Fruit fly (Drosophila melanogaster) whole organism, embryonic: ENCODE results near the gene CG17124.

ENCODE experiments used
- Adf1 ChIP-seq: fragments of 200-800 bp; sonication (Bioruptor generic); IDR thresholded peaks from 2 replicates; pipeline ENCODE4 v1.3.6; 2022; ENCODE audit warnings: missing biosample characterization, missing genetic modification characterization
- Bgb ChIP-seq: fragments of 200-800 bp; sonication (Bioruptor generic); IDR thresholded peaks from 2 replicates; pipeline ENCODE4 v1.3.6; 2022; ENCODE audit warnings: missing biosample characterization, missing genetic modification characterization; ENCODE audit not compliant: partially characterized antibody
- C15 ChIP-seq: fragments of 200-800 bp; sonication (Bioruptor generic); IDR thresholded peaks from 3 replicates; pipeline ENCODE4 v1.3.6; 2022; ENCODE audit warnings: missing biosample characterization, missing genetic modification characterization
- CG10267 ChIP-seq: fragments of 200-800 bp; sonication (Bioruptor generic); optimal IDR thresholded peaks from 2 replicates; lab custom pipeline; 2018; ENCODE audit warnings: missing biosample characterization, mild to moderate bottlenecking, missing genetic modification characterization, moderate library complexity
- CG10431 ChIP-seq: fragments of 200-800 bp; sonication (Bioruptor generic); optimal IDR thresholded peaks from 3 replicates; lab custom pipeline; 2018; ENCODE audit warnings: missing biosample characterization, mild to moderate bottlenecking, missing genetic modification characterization
- CG11504 ChIP-seq: fragments of 200-800 bp; sonication (Bioruptor generic); optimal IDR thresholded peaks from 3 replicates; lab custom pipeline; 2019; ENCODE audit warnings: missing biosample characterization, mild to moderate bottlenecking, missing genetic modification characterization, moderate library complexity
- CG1233 ChIP-seq: fragments of 200-800 bp; sonication (Bioruptor generic); optimal IDR thresholded peaks from 4 replicates; lab custom pipeline; 2018; ENCODE audit warnings: missing biosample characterization, mild to moderate bottlenecking, missing genetic modification characterization
- CG12659 ChIP-seq: fragments of 200-800 bp; sonication (Bioruptor generic); optimal IDR thresholded peaks from 3 replicates; lab custom pipeline; 2017; ENCODE audit warnings: mild to moderate bottlenecking, missing biosample characterization, missing genetic modification reagents, missing genetic modification characterization
- CG15696 ChIP-seq: fragments of 200-800 bp; sonication (Bioruptor generic); optimal IDR thresholded peaks from 2 replicates; lab custom pipeline; 2019; ENCODE audit warnings: missing biosample characterization, mild to moderate bottlenecking, missing genetic modification characterization, moderate library complexity
- CG17186 ChIP-seq: fragments of 200-800 bp; sonication (Bioruptor generic); optimal IDR thresholded peaks from 3 replicates; lab custom pipeline; 2017; ENCODE audit warnings: missing biosample characterization, missing genetic modification reagents, missing genetic modification characterization
- CG17568 ChIP-seq: fragments of 200-800 bp; sonication (Bioruptor generic); optimal IDR thresholded peaks from 2 replicates; lab custom pipeline; 2018; ENCODE audit warnings: missing biosample characterization, mild to moderate bottlenecking, missing genetic modification characterization, moderate library complexity
- CG17612 ChIP-seq: fragments of 200-800 bp; sonication (Bioruptor generic); IDR thresholded peaks from 2 replicates; pipeline ENCODE4 v1.3.6; 2022; ENCODE audit warnings: missing biosample characterization, missing genetic modification characterization
- CG2120 ChIP-seq: fragments of 200-800 bp; sonication (Bioruptor generic); optimal IDR thresholded peaks from 3 replicates; lab custom pipeline; 2016; ENCODE audit warnings: missing biosample characterization, missing genetic modification characterization
- CG3407 ChIP-seq: fragments of 200-800 bp; sonication (Bioruptor generic); optimal IDR thresholded peaks from 2 replicates; lab custom pipeline; 2018; ENCODE audit warnings: missing biosample characterization, mild to moderate bottlenecking, missing genetic modification characterization
- CG4282 ChIP-seq: fragments of 200-800 bp; sonication (Bioruptor generic); optimal IDR thresholded peaks from 2 replicates; lab custom pipeline; 2016; ENCODE audit warnings: missing biosample characterization, missing genetic modification characterization
- CG4328 ChIP-seq: fragments of 200-800 bp; sonication (Bioruptor generic); optimal IDR thresholded peaks from 3 replicates; lab custom pipeline; 2017; ENCODE audit warnings: missing biosample characterization, missing genetic modification reagents, missing genetic modification characterization
- CG43689 ChIP-seq: fragments of 200-800 bp; sonication (Bioruptor generic); IDR thresholded peaks from 2 replicates; pipeline ENCODE4 v1.3.6; 2022; ENCODE audit warnings: missing biosample characterization, missing genetic modification characterization
- CG6689 ChIP-seq: fragments of 200-800 bp; sonication (Bioruptor generic); IDR thresholded peaks from 2 replicates; pipeline ENCODE4 v1.3.6; 2022; ENCODE audit warnings: missing biosample characterization, missing genetic modification characterization
- CG7556 ChIP-seq: fragments of 200-800 bp; sonication (Bioruptor generic); optimal IDR thresholded peaks from 2 replicates; lab custom pipeline; 2017; ENCODE audit warnings: missing biosample characterization, mild to moderate bottlenecking, missing genetic modification characterization
- D ChIP-seq, 2 experiments: fragments of 200-800 bp in 1 of 2; fragments of >200 bp in 1 of 2; sonication (Bioruptor generic) in 1 of 2; optimal IDR thresholded peaks; 2 replicates in 1 of 2; 3 replicates in 1 of 2; lab custom pipeline; 2017; ENCODE audit warnings: mild to moderate bottlenecking in 1 of 2, missing biosample characterization in 1 of 2, missing genetic modification characterization in 1 of 2, missing genetic modification reagents in 1 of 2
- D19B ChIP-seq: fragments of 200-800 bp; sonication (Bioruptor generic); optimal IDR thresholded peaks from 2 replicates; lab custom pipeline; 2017; ENCODE audit warnings: missing biosample characterization, mild to moderate bottlenecking, missing genetic modification characterization
- Dfd ChIP-seq, 2 experiments: fragments of >200 bp; optimal IDR thresholded peaks; 2 replicates each; lab custom pipeline; 2017; ENCODE audit warnings: missing biosample characterization in 2 of 2, missing genetic modification characterization in 2 of 2
- Doc2 ChIP-seq: fragments of 200-800 bp; sonication (Bioruptor generic); IDR thresholded peaks from 2 replicates; pipeline ENCODE4 v1.3.6; 2022; ENCODE audit warnings: missing biosample characterization, missing genetic modification characterization
- Doc3 ChIP-seq: fragments of 200-800 bp; sonication (Bioruptor generic); IDR thresholded peaks from 3 replicates; pipeline ENCODE4 v1.3.6; 2022; ENCODE audit warnings: missing biosample characterization, missing genetic modification characterization; ENCODE audit not compliant: partially characterized antibody
- HmgD ChIP-seq: fragments of 200-800 bp; sonication (Bioruptor generic); optimal IDR thresholded peaks from 3 replicates; lab custom pipeline; 2016; ENCODE audit warnings: missing biosample characterization, missing genetic modification characterization
- Hmr ChIP-seq: fragments of 200-800 bp; sonication (Bioruptor generic); optimal IDR thresholded peaks from 3 replicates; lab custom pipeline; 2017; ENCODE audit warnings: mild to moderate bottlenecking, missing biosample characterization, missing genetic modification reagents, missing genetic modification characterization
- MBD-R2 ChIP-seq: fragments of 200-800 bp; sonication (Bioruptor generic); IDR thresholded peaks from 2 replicates; pipeline ENCODE4 v1.3.6; 2022; ENCODE audit warnings: missing biosample characterization, missing genetic modification characterization
- Mad ChIP-seq: fragments of 200-800 bp; sonication (Bioruptor generic); optimal IDR thresholded peaks from 2 replicates; lab custom pipeline; 2016; ENCODE audit warnings: missing biosample characterization, missing genetic modification characterization
- Optix ChIP-seq: fragments of 200-800 bp; sonication (Bioruptor generic); IDR thresholded peaks from 3 replicates; pipeline ENCODE4 v1.3.6; 2022; ENCODE audit warnings: missing biosample characterization, missing genetic modification characterization
- Sry-δ ChIP-seq: fragments of 200-800 bp; sonication (Bioruptor generic); optimal IDR thresholded peaks from 2 replicates; lab custom pipeline; 2016; ENCODE audit warnings: missing biosample characterization, missing genetic modification characterization
- abd-A ChIP-seq: fragments of 200-800 bp; sonication (Bioruptor generic); optimal IDR thresholded peaks from 3 replicates; lab custom pipeline; 2019; ENCODE audit warnings: missing biosample characterization, mild to moderate bottlenecking, missing genetic modification characterization, moderate library complexity
- corto ChIP-seq: fragments of 200-800 bp; sonication (Bioruptor generic); optimal IDR thresholded peaks from 2 replicates; lab custom pipeline; 2016; ENCODE audit warnings: missing biosample characterization, mild to moderate bottlenecking, missing genetic modification characterization, moderate library complexity
- dati ChIP-seq: fragments of 200-800 bp; sonication (Bioruptor generic); IDR thresholded peaks from 2 replicates; pipeline ENCODE4 v1.3.6; 2022; ENCODE audit warnings: missing biosample characterization, missing genetic modification characterization
- disco-r ChIP-seq: fragments of 200-800 bp; sonication (Bioruptor generic); optimal IDR thresholded peaks from 2 replicates; lab custom pipeline; 2016; ENCODE audit warnings: missing biosample characterization, missing genetic modification characterization
- fd64A ChIP-seq: fragments of 200-800 bp; sonication (Bioruptor generic); optimal IDR thresholded peaks from 3 replicates; lab custom pipeline; 2018; ENCODE audit warnings: missing biosample characterization, mild to moderate bottlenecking, missing genetic modification characterization
- gcm ChIP-seq: fragments of 200-800 bp; sonication (Bioruptor generic); optimal IDR thresholded peaks from 2 replicates; lab custom pipeline; 2019; ENCODE audit warnings: missing biosample characterization, mild to moderate bottlenecking, missing genetic modification characterization, moderate library complexity
- gro ChIP-seq: fragments of 200-800 bp; sonication (Bioruptor generic); optimal IDR thresholded peaks from 2 replicates; lab custom pipeline; 2016; ENCODE audit warnings: missing biosample characterization, missing genetic modification characterization
- gt ChIP-seq: fragments of 200-800 bp; sonication (Bioruptor generic); IDR thresholded peaks from 2 replicates; pipeline ENCODE4 v1.3.6; 2022; ENCODE audit warnings: missing biosample characterization, missing genetic modification characterization
- h ChIP-seq: fragments of >200 bp; optimal IDR thresholded peaks from 2 replicates; lab custom pipeline; 2017
- kah ChIP-seq: fragments of 200-800 bp; sonication (Bioruptor generic); optimal IDR thresholded peaks from 2 replicates; lab custom pipeline; 2018; ENCODE audit warnings: missing biosample characterization, mild to moderate bottlenecking, missing genetic modification characterization
- lilli ChIP-seq: fragments of 200-800 bp; sonication (Bioruptor generic); optimal IDR thresholded peaks from 3 replicates; lab custom pipeline; 2016; ENCODE audit warnings: missing biosample characterization, missing genetic modification characterization
- lmd ChIP-seq: fragments of 200-800 bp; sonication (Bioruptor generic); IDR thresholded peaks from 2 replicates; pipeline ENCODE4 v1.3.6; 2022; ENCODE audit warnings: missing biosample characterization, missing genetic modification characterization
- lov ChIP-seq, 2 experiments: fragments of 200-800 bp in 1 of 2; fragments of >200 bp in 1 of 2; sonication (Bioruptor generic) in 1 of 2; IDR thresholded peaks in 1 of 2; optimal IDR thresholded peaks in 1 of 2; 2 replicates in 1 of 2; 3 replicates in 1 of 2; pipeline versions ENCODE4 v1.3.6 to Lab custom; 2017 to 2022; ENCODE audit warnings: missing biosample characterization in 1 of 2, missing genetic modification characterization in 1 of 2
- nau ChIP-seq: fragments of 200-800 bp; sonication (Bioruptor generic); optimal IDR thresholded peaks from 3 replicates; lab custom pipeline; 2017; ENCODE audit warnings: missing biosample characterization, mild to moderate bottlenecking, missing genetic modification characterization, missing genetic modification reagents
- onecut ChIP-seq: fragments of 200-800 bp; sonication (Bioruptor generic); IDR thresholded peaks from 2 replicates; pipeline ENCODE4 v1.3.6; 2022; ENCODE audit warnings: missing biosample characterization, missing genetic modification characterization
- pb ChIP-seq: fragments of 200-800 bp; sonication (Bioruptor generic); optimal IDR thresholded peaks from 3 replicates; lab custom pipeline; 2016; ENCODE audit warnings: missing biosample characterization, missing genetic modification characterization
- peb ChIP-seq: fragments of 200-800 bp; sonication (Bioruptor generic); IDR thresholded peaks from 2 replicates; pipeline ENCODE4 v1.3.6; 2022; ENCODE audit warnings: missing biosample characterization, missing genetic modification characterization
- run ChIP-seq: fragments of 200-800 bp; sonication (Bioruptor generic); optimal IDR thresholded peaks from 3 replicates; lab custom pipeline; 2018; ENCODE audit warnings: missing biosample characterization, mild to moderate bottlenecking, missing genetic modification characterization
- sens ChIP-seq: fragments of 200-800 bp; sonication (Bioruptor generic); peaks from one replicate; lab custom pipeline; 2016; ENCODE audit warnings: missing biosample characterization, missing genetic modification characterization
- shn ChIP-seq: fragments of 200-800 bp; sonication (Bioruptor generic); optimal IDR thresholded peaks from 3 replicates; lab custom pipeline; 2016; ENCODE audit warnings: missing biosample characterization, missing genetic modification characterization
- ssp ChIP-seq: fragments of 200-800 bp; sonication (Bioruptor generic); IDR thresholded peaks from 2 replicates; pipeline ENCODE4 v1.3.6; 2022; ENCODE audit warnings: missing biosample characterization, missing genetic modification characterization
- toy ChIP-seq: fragments of 200-800 bp; sonication (Bioruptor generic); IDR thresholded peaks from 2 replicates; pipeline ENCODE4 v1.3.6; 2022; ENCODE audit warnings: missing biosample characterization, missing genetic modification characterization

Gene CG17124

DNA sequence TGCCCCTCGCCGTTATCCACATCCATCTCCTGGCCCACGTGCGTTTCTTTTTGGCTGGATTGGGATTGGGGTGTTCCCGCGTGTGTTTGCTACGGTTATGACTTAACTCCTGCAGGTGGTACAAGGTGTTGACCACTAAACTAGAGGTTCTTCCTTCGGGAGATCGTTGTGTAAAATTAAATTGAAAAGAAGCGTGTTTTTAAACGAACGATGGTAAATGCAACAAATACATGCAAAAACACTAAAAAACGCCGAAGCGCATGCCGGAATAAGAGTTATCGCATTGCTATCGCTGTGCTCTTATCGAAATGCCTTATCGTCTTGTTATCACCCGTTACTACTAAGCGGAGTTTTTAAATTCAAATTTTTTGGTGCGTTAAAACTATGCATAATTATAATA lies 13.6 kb upstream of the CG17124 start, which contains the start of gene CG6724 (continued):
- TF ChIP-seq CG15696 (tag; lab: Kevin White, UChicago) (no peak), lov (optimal IDR thresholded peaks at IDR 0.05; lab: Kevin White, UChicago) (no peak), lov (GFP tag; IDR thresholded peaks at IDR 0.05; lab: Robert Waterston, UW) (no peak), peb (no peak), run (tag; lab: Kevin White, UChicago) (no peak), C15 (GFP tag; lab: Robert Waterston, UW) (no peak), CG11504 (tag; lab: Kevin White, UChicago) (no peak), lilli (GFP tag; lab: Kevin White, UChicago) (no peak), pb (GFP tag; lab: Kevin White, UChicago) (no peak), Sry-δ (GFP tag; lab: Kevin White, UChicago) (peak; percentile 80), CG17612 (GFP tag; lab: Robert Waterston, UW) (no peak), Doc3 (GFP tag; lab: Robert Waterston, UW) (peak; percentile 28; the same call in 1 of the 3 replicates), CG17186 (GFP tag; lab: Kevin White, UChicago) (peak; percentile 65), h (lab: Kevin White, UChicago) (no peak), dati (GFP tag; lab: Robert Waterston, UW) (no peak), CG1233 (no peak), CG17568 (GFP tag; lab: Kevin White, UChicago) (no peak), nau (GFP tag; lab: Kevin White, UChicago) (no peak), CG3407 (GFP tag; lab: Kevin White, UChicago) (no peak), CG10431 (no peak), Bgb (GFP tag; lab: Robert Waterston, UW) (peak; percentile 81), MBD-R2 (GFP tag; lab: Robert Waterston, UW) (peak; percentile 69; the same call in 1 of the 2 replicates), fd64A (GFP tag; lab: Kevin White, UChicago) (no peak), D (optimal IDR thresholded peaks at IDR 0.05; lab: Kevin White, UChicago) (no peak), D (GFP tag; optimal IDR thresholded peaks at IDR 0.05; lab: Kevin White, UChicago) (no peak), disco-r (GFP tag; lab: Kevin White, UChicago) (no peak), gt (GFP tag; lab: Robert Waterston, UW) (no peak), CG43689 (GFP tag; lab: Robert Waterston, UW) (no peak), CG2120 (GFP tag; lab: Kevin White, UChicago) (no peak), CG10267 (tag; lab: Kevin White, UChicago) (peak; percentile 37), CG4328 (GFP tag; lab: Kevin White, UChicago) (no peak), gro (no peak), kah (GFP tag; lab: Kevin White, UChicago) (no peak), Dfd (GFP tag; optimal IDR thresholded peaks at IDR 0.05; lab: Kevin White, UChicago) (no peak), Doc2 (GFP tag; lab: Robert Waterston, UW) (no peak), Optix (no peak), sens (GFP tag; lab: Kevin White, UChicago) (no peak), lmd (no peak), Hmr (GFP tag; lab: Kevin White, UChicago) (no peak), corto (no peak), CG12659 (peak; percentile 11), toy (GFP tag; lab: Robert Waterston, UW) (no peak), D19B (no peak), shn (GFP tag; lab: Kevin White, UChicago) (no peak), Mad (GFP tag; lab: Kevin White, UChicago) (no peak), CG6689 (GFP tag; lab: Robert Waterston, UW) (no peak), abd-A (no peak), Adf1 (GFP tag; lab: Robert Waterston, UW) (no peak), ssp (no peak), CG4282 (GFP tag; lab: Kevin White, UChicago) (no peak), gcm (GFP tag; lab: Kevin White, UChicago) (no peak), CG7556 (no peak), HmgD (GFP tag; lab: Kevin White, UChicago) (no peak), onecut (no peak)
